Worm (Caenorhabditis elegans) whole organism, early embryonic: ENCODE measurements around the gene clec-195.
"Not testable (repeated sequence)": the region's sequence is repeated elsewhere in the genome, so short reads cannot be mapped to it uniquely, and the experiment has no call there.

Source experiments
- B0310.2 ChIP-seq: sonication (generic microtip); optimal IDR thresholded peaks from 2 replicates; lab custom pipeline; 2016; ENCODE audit warnings: mild to moderate bottlenecking, missing genetic modification characterization, missing compliant biosample characterization
- aly-1 ChIP-seq: sonication (generic microtip); optimal IDR thresholded peaks from 2 replicates; lab custom pipeline; 2016; ENCODE audit warnings: missing genetic modification characterization, missing compliant biosample characterization
- ama-1 ChIP-seq: fragments of 150-350 bp; optimal IDR thresholded peaks from 2 replicates; lab custom pipeline; 2014
- flt-1 ChIP-seq: fragments of 200-800 bp; sonication (Bioruptor generic); IDR thresholded peaks from 2 replicates; pipeline ENCODE4 v1.3.6; 2022; ENCODE audit warnings: missing genetic modification characterization, missing compliant biosample characterization
- hmg-4 ChIP-seq: fragments of 200-800 bp; sonication (Bioruptor generic); optimal IDR thresholded peaks from 2 replicates; lab custom pipeline; 2018; ENCODE audit warnings: mild to moderate bottlenecking, missing genetic modification characterization, missing compliant biosample characterization
- pes-1 ChIP-seq: fragments of 200-800 bp; sonication (Bioruptor generic); IDR thresholded peaks from 2 replicates; pipeline ENCODE4 v1.3.6; 2022; ENCODE audit warnings: missing genetic modification reagents, missing genetic modification characterization, missing compliant biosample characterization
- scrt-1 ChIP-seq: fragments of 200-800 bp; sonication (Bioruptor generic); IDR thresholded peaks from 2 replicates; pipeline ENCODE4 v1.3.6; 2022; ENCODE audit warnings: missing genetic modification characterization, missing compliant biosample characterization
- tra-4 ChIP-seq: sonication (generic microtip); optimal IDR thresholded peaks from 2 replicates; lab custom pipeline; 2017; ENCODE audit warnings: missing genetic modification characterization, missing compliant biosample characterization

DNA sequence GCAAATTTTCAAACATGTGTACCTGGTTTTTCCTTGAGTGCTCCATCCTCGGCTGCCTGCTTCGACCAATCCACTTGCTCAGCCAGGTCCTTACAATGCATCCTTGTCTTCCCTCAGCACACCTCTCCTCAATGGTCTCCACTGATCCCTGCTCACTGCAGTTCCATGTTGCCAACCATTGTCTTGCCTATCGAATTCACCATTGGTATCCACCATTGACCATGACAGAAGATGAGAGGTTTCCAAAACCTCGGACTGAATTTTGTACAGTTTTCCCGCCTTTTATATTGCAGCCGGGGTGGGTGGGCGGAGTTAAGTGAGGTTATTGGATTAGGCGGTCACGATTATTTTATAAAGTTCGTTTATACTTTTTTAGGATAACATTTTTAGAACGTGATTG lies 18.1 kb upstream of the clec-195 start, which contains the start of gene Y116A8C.467:
- TF ChIP-seq tra-4 (tag; lab: Kevin White, UChicago); B0310.2; flt-1 (GFP tag; lab: Robert Waterston, UW); ama-1 (lab: Kevin White, UChicago); hmg-4; scrt-1 (GFP tag; lab: Robert Waterston, UW); aly-1 (tag; lab: Kevin White, UChicago); pes-1 (GFP tag; lab: Robert Waterston, UW): not testable (repeated sequence)
